Worm (Caenorhabditis elegans) whole organism, L4 larva: ENCODE results near the gene R07E3.4.

Source experiments
- Y75B8A.6 ChIP-seq: fragments of 200-800 bp; sonication (Bioruptor generic); IDR thresholded peaks from 2 replicates; pipeline ENCODE4 v1.3.6; 2022; ENCODE audit warnings: missing genetic modification reagents, missing genetic modification characterization, missing compliant biosample characterization
- aly-2 ChIP-seq: sonication (generic microtip); optimal IDR thresholded peaks from 2 replicates; lab custom pipeline; 2018; ENCODE audit warnings: missing biosample characterization, missing genetic modification characterization
- nhr-11 ChIP-seq: fragments of 150-350 bp; optimal IDR thresholded peaks from 2 replicates; lab custom pipeline; 2014; ENCODE audit warnings: missing biosample characterization, missing genetic modification characterization
- nhr-76 ChIP-seq: fragments of 150-350 bp; optimal IDR thresholded peaks from 2 replicates; lab custom pipeline; 2014; ENCODE audit warnings: missing biosample characterization, missing genetic modification characterization

- TF ChIP-seq nhr-76 (tag; lab: Kevin White, UChicago) (no peak), Y75B8A.6 (no peak), nhr-11 (tag; lab: Kevin White, UChicago) (no peak), aly-2 (tag; lab: Kevin White, UChicago) (no peak)
Measured at ce11 chrX:10318437-10318836, 14.7 kb downstream of the R07E3.4 start.
